Worm (Caenorhabditis elegans) whole organism, late embryonic: ENCODE data around the gene lgc-43.

ENCODE experiments used
- ama-1 ChIP-seq: fragments of 150-350 bp; optimal IDR thresholded peaks from 2 replicates; lab custom pipeline; 2014
- hlh-13 ChIP-seq: fragments of 200-800 bp; sonication (Bioruptor generic); optimal IDR thresholded peaks from 2 replicates; lab custom pipeline; 2018; ENCODE audit warnings: mild to moderate bottlenecking, missing genetic modification characterization, missing compliant biosample characterization
- nfya-1 ChIP-seq: sonication (generic microtip); optimal IDR thresholded peaks from 2 replicates; lab custom pipeline; 2017; ENCODE audit warnings: missing genetic modification characterization, mild to moderate bottlenecking, missing compliant biosample characterization, antibody characterized with exemption, moderate library complexity
- pha-4 ChIP-seq: fragments of 150-350 bp; optimal IDR thresholded peaks from 2 replicates; lab custom pipeline; 2018; ENCODE audit warnings: missing biosample characterization, missing genetic modification reagents, missing genetic modification characterization

- TF ChIP-seq nfya-1 (tag; lab: Kevin White, UChicago) (no peak), hlh-13 (no peak), ama-1 (lab: Kevin White, UChicago) (no peak), pha-4 (no peak)
Measured at ce11 chrIV:10589072-10589471, 10.6 kb downstream of the lgc-43 start, which contains the start of gene C43F9.4.
